Worm (Caenorhabditis elegans): ENCODE data around the gene clc-20.

DNA sequence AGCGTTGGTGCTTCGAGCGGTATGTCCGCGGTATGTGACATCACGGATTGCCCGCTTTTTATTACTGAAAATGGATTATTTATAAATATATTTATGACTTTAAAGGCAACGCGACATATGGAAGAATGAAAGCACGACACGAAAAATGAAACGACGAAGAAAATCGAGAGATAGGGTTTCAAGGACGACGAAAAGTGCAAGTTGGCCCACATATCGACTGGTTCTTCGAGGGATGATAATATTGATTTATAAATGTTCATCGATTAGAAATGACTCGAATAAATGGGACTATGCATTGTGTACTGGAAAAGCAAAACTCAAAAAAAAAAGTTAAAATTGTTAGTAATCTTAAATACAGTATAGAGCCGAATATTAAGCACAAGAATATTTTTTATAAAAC lies 14.3 kb downstream of the clc-20 start, which contains the start of gene zer-1:
- TF ChIP-seq pqm-1 (tag; optimal IDR thresholded peaks at IDR 0.05) = no peak
- no peak for TF ChIP-seq ceh-9 (tag; optimal IDR thresholded peaks at IDR 0.05)
- no peak for TF ChIP-seq ceh-31 (tag; optimal IDR thresholded peaks at IDR 0.05)
- no peak for TF ChIP-seq ceh-34 (tag; optimal IDR thresholded peaks at IDR 0.05)
- TF ChIP-seq ceh-48 (tag; optimal IDR thresholded peaks at IDR 0.05) = no peak
